Fruit fly (Drosophila melanogaster) whole organism: Measurements from ENCODE around the gene CG1463.

Experiments
- CG8478 ChIP-seq: fragments of >200 bp; optimal IDR thresholded peaks from 2 replicates; lab custom pipeline; 2018; ENCODE audit warnings: inconsistent platforms
- EcR ChIP-seq, 2 experiments: fragments of >200 bp; optimal IDR thresholded peaks; 2 replicates each; lab custom pipeline; 2017; ENCODE audit warnings: missing biosample characterization in 2 of 2, missing genetic modification characterization in 2 of 2, missing genetic modification reagents in 2 of 2
- pan ChIP-seq: fragments of >200 bp; optimal IDR thresholded peaks from 2 replicates; lab custom pipeline; 2017
- psq ChIP-seq: fragments of >200 bp; optimal IDR thresholded peaks from 2 replicates; lab custom pipeline; 2017
- usp ChIP-seq: fragments of >200 bp; optimal IDR thresholded peaks from 2 replicates; lab custom pipeline; 2017; ENCODE audit warnings: missing biosample characterization, missing genetic modification characterization, mixed read lengths

- TF ChIP-seq CG8478 (lab: Kevin White, UChicago) (no peak), usp (no peak), psq (lab: Kevin White, UChicago) (no peak), EcR (GFP tag; optimal IDR thresholded peaks at IDR 0.05; lab: Kevin White, UChicago) (no peak), pan (lab: Kevin White, UChicago) (no peak)
Observed at dm6 chrX:12578328-12578700, 33.2 kb downstream of the CG1463 start.
